Worm (Caenorhabditis elegans): ENCODE results near the gene slc-25A29.
A peak's percentile ranks its signal among the peaks of the same experiment; 100 is the strongest.

The slc-25A29 gene

DNA sequence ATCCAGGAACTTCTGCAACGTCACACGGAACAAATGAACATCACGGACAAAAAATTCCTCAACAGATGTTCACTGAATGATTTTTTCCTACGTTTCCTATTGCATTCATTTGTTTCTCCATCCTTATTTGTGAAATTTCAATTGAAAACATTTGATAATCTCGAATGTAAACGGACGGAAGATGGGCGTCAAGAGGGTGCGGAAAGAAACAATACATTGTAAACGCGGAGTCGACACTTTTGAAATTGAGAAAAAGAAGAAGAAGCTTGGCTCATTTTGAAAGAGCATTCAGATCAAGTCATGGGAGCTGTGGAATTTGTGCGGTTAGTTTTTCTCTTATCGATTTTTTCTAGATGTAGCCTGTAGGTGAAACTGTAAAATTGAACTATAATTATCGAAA is 5.0 kb upstream of the slc-25A29 start, which contains the start of gene C47E8.9:
Gene C47E8.9 (plus strand): TSS at position 301 of the 400 bp plus-strand sequence.
- TF ChIP-seq nhr-80 (tag; optimal IDR thresholded peaks at IDR 0.05) (no peak), ekl-4 (GFP tag; IDR thresholded peaks at IDR 0.05) (no peak), attf-5 (GFP tag; optimal IDR thresholded peaks at IDR 0.05) (no peak), unc-62 (GFP tag; optimal IDR thresholded peaks at IDR 0.05) (no peak), cebp-2 (GFP tag; IDR thresholded peaks at IDR 0.05) (no peak), nfya-1 (tag; optimal IDR thresholded peaks at IDR 0.05; ENCODE audit: borderline replicate concordance, insufficient read depth) (no peak), lir-1 (GFP tag; conservative IDR thresholded peaks at IDR 0.05) (no peak), F52B5.7 (tag; optimal IDR thresholded peaks at IDR 0.05) (no peak), mel-28 (tag; optimal IDR thresholded peaks at IDR 0.05; ENCODE audit: borderline replicate concordance) (no peak), F37B4.10 (GFP tag; IDR thresholded peaks at IDR 0.05) (no peak), ztf-22 (GFP tag; optimal IDR thresholded peaks at IDR 0.05) (no peak), tbx-9 (tag; optimal IDR thresholded peaks at IDR 0.05; ENCODE audit: borderline replicate concordance) (no peak), nfyb-1 (GFP tag; IDR thresholded peaks at IDR 0.05) (no peak)

ce11 chrV:14660608-14661355 is 2.8 kb upstream of the slc-25A29 start, which contains the start of gene srh-17:
Gene srh-17 (plus strand): TSS chrV:14661305.
- peak; percentile 27 for TF ChIP-seq somi-1 (GFP tag; optimal IDR thresholded peaks at IDR 0.05)
- TF ChIP-seq ztf-26 (tag; optimal IDR thresholded peaks at IDR 0.05): peak; percentile 74
- TF ChIP-seq cebp-2 (GFP tag; IDR thresholded peaks at IDR 0.05): no peak

- TF ChIP-seq K12H6.12 (tag; optimal IDR thresholded peaks at IDR 0.05): no peak
Measured at ce11 chrV:14659595-14659994, 1.6 kb upstream of the slc-25A29 start.

DNA sequence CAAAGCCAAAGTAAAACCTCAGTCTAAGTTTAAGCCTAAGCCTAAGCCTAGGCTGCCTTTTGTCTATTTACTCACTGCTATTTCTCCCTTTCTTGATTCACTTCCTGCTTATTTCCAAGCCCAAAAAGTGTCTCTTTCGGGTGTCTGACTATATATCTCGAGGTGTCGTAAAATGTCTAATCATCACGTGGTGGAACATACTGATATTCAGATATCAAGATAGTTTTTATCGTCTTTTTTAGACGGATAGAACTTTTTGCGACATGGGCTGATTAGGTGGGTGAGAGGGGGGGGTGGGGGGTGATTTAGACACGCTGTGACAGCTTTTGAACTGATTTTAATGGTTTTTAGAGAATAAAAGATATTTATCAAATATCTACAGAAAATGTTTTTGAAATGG is 1.0 kb downstream of the slc-25A29 start:
- TF ChIP-seq dox-1 (GFP tag; IDR thresholded peaks at IDR 0.05): no peak
- peak; percentile 16; the same call in 1 of the 2 replicates for TF ChIP-seq lin-26 (GFP tag; IDR thresholded peaks at IDR 0.05)

DNA sequence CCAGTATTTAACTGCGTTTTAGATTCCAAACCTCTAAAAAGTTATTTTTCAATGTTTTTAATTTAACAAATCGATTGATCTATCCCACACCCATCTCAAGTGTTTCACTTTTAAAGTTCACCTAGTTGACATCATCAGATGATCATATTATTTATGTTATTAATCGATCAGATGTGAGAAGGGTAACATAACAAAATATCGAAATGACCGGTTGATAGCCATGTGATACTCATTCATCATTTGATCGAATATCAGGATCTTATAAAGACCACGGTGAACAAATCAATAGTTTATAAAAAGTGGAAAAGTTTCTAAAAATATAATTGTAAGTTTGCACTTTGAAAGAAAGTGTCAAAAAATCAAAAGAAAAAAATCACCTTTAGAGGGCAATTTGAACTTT is 2.3 kb downstream of the slc-25A29 start:
- TF ChIP-seq snpc-3.4 (tag; optimal IDR thresholded peaks at IDR 0.05) (no peak), mxl-1 (tag; optimal IDR thresholded peaks at IDR 0.05) (no peak), athp-1 (tag; optimal IDR thresholded peaks at IDR 0.05) (no peak), hsf-1 (GFP tag; IDR thresholded peaks at IDR 0.05) (no peak), bed-1 (GFP tag; IDR thresholded peaks at IDR 0.05) (no peak), snpc-1.3 (tag; optimal IDR thresholded peaks at IDR 0.05; ENCODE audit: insufficient read depth) (no peak), zfh-2 (GFP tag; conservative IDR thresholded peaks at IDR 0.05) (no peak), ztf-26 (tag; optimal IDR thresholded peaks at IDR 0.05) (no peak), rec-8 (tag; optimal IDR thresholded peaks at IDR 0.05) (no peak), T07F8.4 (tag; optimal IDR thresholded peaks at IDR 0.05) (no peak)

- TF ChIP-seq ztf-25 (GFP tag; IDR thresholded peaks at IDR 0.05): no peak
- TF ChIP-seq Y53F4B.3 (GFP tag; IDR thresholded peaks at IDR 0.05): no peak
- no peak for TF ChIP-seq cebp-2 (GFP tag; IDR thresholded peaks at IDR 0.05)
- no peak for TF ChIP-seq him-1 (tag; optimal IDR thresholded peaks at IDR 0.05)
- TF ChIP-seq hrde-1 (tag; optimal IDR thresholded peaks at IDR 0.05; ENCODE audit: borderline replicate concordance): no peak
- no peak for TF ChIP-seq unc-130 (GFP tag; optimal IDR thresholded peaks at IDR 0.05)
- no peak for TF ChIP-seq ceh-58 (GFP tag; IDR thresholded peaks at IDR 0.05)
- TF ChIP-seq snpc-1.3 (tag; optimal IDR thresholded peaks at IDR 0.05; ENCODE audit: insufficient read depth): no peak
- TF ChIP-seq hmg-1.2 (GFP tag; IDR thresholded peaks at IDR 0.05): no peak
- no peak for TF ChIP-seq dpl-1 (GFP tag; optimal IDR thresholded peaks at IDR 0.05)
- TF ChIP-seq ztf-6 (GFP tag; IDR thresholded peaks at IDR 0.05): no peak
- no peak for TF ChIP-seq K12H6.12 (tag; optimal IDR thresholded peaks at IDR 0.05)
- TF ChIP-seq F52B5.7 (tag; optimal IDR thresholded peaks at IDR 0.05): no peak
- no peak for TF ChIP-seq cebp-1 (GFP tag; IDR thresholded peaks at IDR 0.05)
- TF ChIP-seq cebp-1 (tag; optimal IDR thresholded peaks at IDR 0.05): no peak
- no peak for TF ChIP-seq ets-4 (GFP tag; optimal IDR thresholded peaks at IDR 0.05)
- no peak for TF ChIP-seq hsf-1 (GFP tag; IDR thresholded peaks at IDR 0.05)
- TF ChIP-seq ztf-26 (tag; optimal IDR thresholded peaks at IDR 0.05): no peak
Measured at ce11 chrV:14650631-14651030, 7.3 kb downstream of the slc-25A29 start.
